Fruit fly (Drosophila melanogaster): ENCODE data around the gene Setd3.
A peak's percentile ranks its signal among the peaks of the same experiment; 100 is the strongest.

The Setd3 gene

DNA sequence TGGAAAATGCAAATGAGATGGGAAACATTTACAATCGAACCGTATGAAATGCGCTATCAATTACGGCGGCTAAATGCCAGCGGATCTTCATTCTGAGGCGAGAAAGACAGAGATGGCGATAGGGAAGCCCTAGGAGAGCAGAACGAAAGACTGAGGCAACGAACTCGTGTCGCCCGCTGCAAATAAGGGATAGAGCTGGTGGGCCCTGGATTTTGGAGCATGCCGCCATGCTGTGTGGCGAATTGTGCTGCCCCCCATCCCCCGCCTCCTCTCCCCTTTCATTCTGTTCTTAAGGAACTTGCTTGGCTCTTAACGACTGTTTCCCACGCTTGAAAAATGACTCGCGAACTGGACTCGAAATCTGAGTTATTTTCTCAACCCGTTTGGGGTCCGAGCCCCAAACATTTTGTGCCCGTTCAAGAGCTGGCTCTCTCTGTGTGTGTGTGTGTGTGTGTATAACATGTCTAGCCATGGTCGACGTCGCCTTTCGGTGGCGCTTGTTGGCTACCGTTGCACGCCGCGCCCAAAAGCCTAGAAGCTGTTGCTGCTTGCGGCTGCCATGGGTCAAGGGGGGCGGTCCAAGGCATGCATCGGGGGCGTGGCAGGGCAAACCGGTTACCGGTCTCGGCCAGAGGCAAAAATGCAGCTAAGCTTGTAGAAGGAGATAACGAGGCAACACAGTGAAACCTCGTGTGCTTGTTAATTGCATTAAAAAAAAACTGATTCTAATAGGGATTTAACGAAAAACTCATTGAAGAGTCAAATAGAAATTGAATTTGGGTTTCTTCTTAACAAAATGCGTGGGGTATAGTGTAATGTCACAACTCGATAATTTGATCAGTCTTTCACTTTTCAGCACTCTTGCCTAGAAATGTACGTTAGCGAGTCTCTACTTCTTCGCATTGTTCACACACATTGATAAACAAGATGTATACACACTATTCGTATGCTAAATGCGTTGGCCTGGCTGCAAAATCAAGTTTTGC, 39.8 kb upstream of the Setd3 start:
- TF ChIP-seq kay (GFP tag; ENCODE audit: borderline replicate concordance) (no peak), CG12768 (GFP tag; optimal IDR thresholded peaks at IDR 0.05) (no peak), CG7101 (tag; optimal IDR thresholded peaks at IDR 0.05) (peak; percentile 1), CG33017 (tag; optimal IDR thresholded peaks at IDR 0.05) (no peak), Hr96 (GFP tag; optimal IDR thresholded peaks at IDR 0.05) (no peak), bab1 (GFP tag; optimal IDR thresholded peaks at IDR 0.05) (no peak)

- no peak for TF ChIP-seq tj (GFP tag; optimal IDR thresholded peaks at IDR 0.05)
- TF ChIP-seq Crg-1 (GFP tag; optimal IDR thresholded peaks at IDR 0.05): no peak
- peak; percentile 13 for TF ChIP-seq CG14711 (tag; optimal IDR thresholded peaks at IDR 0.05)
These were observed 39.1 kb upstream of the Setd3 start for dm6 chrX:7007693-7008092.

dm6 chrX:7005444-7005843, 36.9 kb upstream of the Setd3 start:
- TF ChIP-seq cic (GFP tag; optimal IDR thresholded peaks at IDR 0.05): no peak
- TF ChIP-seq tj (GFP tag; optimal IDR thresholded peaks at IDR 0.05): peak; percentile 62

dm6 chrX:7004101-7004700, 35.7 kb upstream of the Setd3 start:
- TF ChIP-seq CG11617 (GFP tag; optimal IDR thresholded peaks at IDR 0.05): peak; percentile 3
- TF ChIP-seq ovo (GFP tag; optimal IDR thresholded peaks at IDR 0.05): no peak
- no peak for TF ChIP-seq CG33017 (tag; optimal IDR thresholded peaks at IDR 0.05)
- TF ChIP-seq kay (GFP tag; ENCODE audit: borderline replicate concordance): no peak
- peak; percentile 45 for TF ChIP-seq Crg-1 (GFP tag; optimal IDR thresholded peaks at IDR 0.05)
- no peak for TF ChIP-seq Hr96 (GFP tag; optimal IDR thresholded peaks at IDR 0.05)
- TF ChIP-seq pad (GFP tag; optimal IDR thresholded peaks at IDR 0.05): peak; percentile 30
- no peak for TF ChIP-seq cic (GFP tag; optimal IDR thresholded peaks at IDR 0.05)
- TF ChIP-seq toe (GFP tag; optimal IDR thresholded peaks at IDR 0.05): no peak
- no peak for TF ChIP-seq bab1 (GFP tag; optimal IDR thresholded peaks at IDR 0.05)
- TF ChIP-seq Mnt (GFP tag; optimal IDR thresholded peaks at IDR 0.05): peak; percentile 26
- no peak for TF ChIP-seq Clk (GFP tag; optimal IDR thresholded peaks at IDR 0.05)
- TF ChIP-seq CG7045 (GFP tag; optimal IDR thresholded peaks at IDR 0.05): no peak
- peak; percentile 38 for TF ChIP-seq CG1620 (GFP tag; optimal IDR thresholded peaks at IDR 0.05)
- TF ChIP-seq CG5204 (GFP tag; optimal IDR thresholded peaks at IDR 0.05): no peak
- no peak for TF ChIP-seq CG12768 (GFP tag; optimal IDR thresholded peaks at IDR 0.05)
- TF ChIP-seq CG7101 (tag; optimal IDR thresholded peaks at IDR 0.05): peak; percentile 54
- no peak for TF ChIP-seq tj (GFP tag; optimal IDR thresholded peaks at IDR 0.05)
- no peak for TF ChIP-seq cnc (optimal IDR thresholded peaks at IDR 0.05)
- TF ChIP-seq CG14711 (tag; optimal IDR thresholded peaks at IDR 0.05): no peak

dm6 chrX:7001135-7001769, 32.7 kb upstream of the Setd3 start:
- TF ChIP-seq CG7101 (tag; optimal IDR thresholded peaks at IDR 0.05) (no peak), CG14711 (tag; optimal IDR thresholded peaks at IDR 0.05) (no peak), Crg-1 (GFP tag; optimal IDR thresholded peaks at IDR 0.05) (no peak), Hr96 (GFP tag; optimal IDR thresholded peaks at IDR 0.05) (no peak), cnc (optimal IDR thresholded peaks at IDR 0.05) (no peak), CG33017 (tag; optimal IDR thresholded peaks at IDR 0.05) (no peak), ovo (GFP tag; optimal IDR thresholded peaks at IDR 0.05) (no peak), Clk (GFP tag; optimal IDR thresholded peaks at IDR 0.05) (no peak), CG11617 (GFP tag; optimal IDR thresholded peaks at IDR 0.05) (no peak), CG7045 (GFP tag; optimal IDR thresholded peaks at IDR 0.05) (no peak), pad (GFP tag; optimal IDR thresholded peaks at IDR 0.05) (no peak), kay (GFP tag; ENCODE audit: borderline replicate concordance) (no peak), CG12768 (GFP tag; optimal IDR thresholded peaks at IDR 0.05) (no peak), cic (GFP tag; optimal IDR thresholded peaks at IDR 0.05) (no peak), toe (GFP tag; optimal IDR thresholded peaks at IDR 0.05) (no peak), tj (GFP tag; optimal IDR thresholded peaks at IDR 0.05) (no peak), CG1620 (GFP tag; optimal IDR thresholded peaks at IDR 0.05) (no peak), CG5204 (GFP tag; optimal IDR thresholded peaks at IDR 0.05) (no peak), Mnt (GFP tag; optimal IDR thresholded peaks at IDR 0.05) (no peak)

dm6 chrX:7000444-7001134, 32.0 kb upstream of the Setd3 start:
- TF ChIP-seq Mnt (GFP tag; optimal IDR thresholded peaks at IDR 0.05): no peak
- no peak for TF ChIP-seq CG7101 (tag; optimal IDR thresholded peaks at IDR 0.05)
- TF ChIP-seq Clk (GFP tag; optimal IDR thresholded peaks at IDR 0.05): no peak
- no peak for TF ChIP-seq bab1 (GFP tag; optimal IDR thresholded peaks at IDR 0.05)

Measured in whole organism, adult.